Fruit fly (Drosophila melanogaster) whole organism, prepupa: ENCODE data around the gene flw.
A peak's percentile ranks its signal among the peaks of the same experiment; 100 is the strongest.

Experiments
- CG10669 ChIP-seq: fragments of 200-800 bp; sonication (Bioruptor generic); optimal IDR thresholded peaks from 3 replicates; lab custom pipeline; 2018; ENCODE audit warnings: missing biosample characterization, mild to moderate bottlenecking, missing genetic modification characterization, moderate library complexity
- CG11294 ChIP-seq: fragments of 200-800 bp; sonication (Bioruptor generic); IDR thresholded peaks from 2 replicates; pipeline ENCODE4 v1.3.6; 2022; ENCODE audit warnings: missing biosample characterization, missing genetic modification characterization
- CG11762 ChIP-seq: fragments of 200-800 bp; sonication (Bioruptor generic); optimal IDR thresholded peaks from 3 replicates; lab custom pipeline; 2016; ENCODE audit warnings: missing biosample characterization, missing genetic modification characterization; ENCODE audit not compliant: insufficient read depth
- CG15336 ChIP-seq: fragments of 200-800 bp; sonication (Bioruptor generic); IDR thresholded peaks from 2 replicates; pipeline ENCODE4 v1.3.6; 2022; ENCODE audit warnings: missing biosample characterization, missing genetic modification characterization
- CG1621 ChIP-seq: fragments of 200-800 bp; sonication (Bioruptor generic); optimal IDR thresholded peaks from 3 replicates; lab custom pipeline; 2018; ENCODE audit warnings: missing biosample characterization, mild to moderate bottlenecking, missing genetic modification characterization
- CG16779 ChIP-seq: fragments of 200-800 bp; sonication (Bioruptor generic); optimal IDR thresholded peaks from 3 replicates; lab custom pipeline; 2017; ENCODE audit warnings: missing biosample characterization, mild to moderate bottlenecking, missing genetic modification characterization
- CG31627 ChIP-seq: fragments of 200-800 bp; sonication (Bioruptor generic); optimal IDR thresholded peaks from 3 replicates; lab custom pipeline; 2016; ENCODE audit warnings: missing biosample characterization, missing genetic modification characterization
- CG32006 ChIP-seq: fragments of 200-800 bp; sonication (Bioruptor generic); optimal IDR thresholded peaks from 3 replicates; lab custom pipeline; 2017; ENCODE audit warnings: missing biosample characterization, mild to moderate bottlenecking, missing genetic modification characterization
- CG3919 ChIP-seq: fragments of 200-800 bp; sonication (Bioruptor generic); optimal IDR thresholded peaks from 3 replicates; lab custom pipeline; 2016; ENCODE audit warnings: missing biosample characterization, missing genetic modification characterization
- CG6163 ChIP-seq: fragments of 200-800 bp; sonication (Bioruptor generic); IDR thresholded peaks from 3 replicates; pipeline ENCODE4 v1.3.6; 2022; ENCODE audit warnings: missing biosample characterization, missing genetic modification characterization
- CG6276 ChIP-seq: fragments of 200-800 bp; sonication (Bioruptor generic); optimal IDR thresholded peaks from 2 replicates; lab custom pipeline; 2017; ENCODE audit warnings: missing biosample characterization, mild to moderate bottlenecking, missing genetic modification characterization
- CG6792 ChIP-seq: fragments of 200-800 bp; sonication (Bioruptor generic); optimal IDR thresholded peaks from 3 replicates; lab custom pipeline; 2016; ENCODE audit warnings: missing biosample characterization, missing genetic modification characterization
- CG6854 ChIP-seq: fragments of 200-800 bp; sonication (Bioruptor generic); optimal IDR thresholded peaks from 2 replicates; lab custom pipeline; 2017; ENCODE audit warnings: missing biosample characterization, mild to moderate bottlenecking, missing genetic modification characterization
- CG7368 ChIP-seq: fragments of 200-800 bp; sonication (Bioruptor generic); optimal IDR thresholded peaks from 3 replicates; lab custom pipeline; 2016; ENCODE audit warnings: missing biosample characterization, missing genetic modification characterization
- CG8632 ChIP-seq: fragments of 200-800 bp; sonication (Bioruptor generic); optimal IDR thresholded peaks from 3 replicates; lab custom pipeline; 2016; ENCODE audit warnings: missing biosample characterization, missing genetic modification characterization
- CG9139 ChIP-seq: fragments of 200-800 bp; sonication (Bioruptor generic); optimal IDR thresholded peaks from 3 replicates; lab custom pipeline; 2017; ENCODE audit warnings: missing biosample characterization, mild to moderate bottlenecking, missing genetic modification characterization
- Eip75B ChIP-seq: fragments of 200-800 bp; sonication (Bioruptor generic); optimal IDR thresholded peaks from 3 replicates; lab custom pipeline; 2016; ENCODE audit warnings: missing biosample characterization, missing genetic modification characterization
- Eip78C ChIP-seq: fragments of 200-800 bp; sonication (Bioruptor generic); peaks from one replicate; lab custom pipeline; 2016; ENCODE audit warnings: missing biosample characterization, missing genetic modification characterization
- Ets21C ChIP-seq: fragments of 200-800 bp; sonication (Bioruptor generic); optimal IDR thresholded peaks from 3 replicates; lab custom pipeline; 2016; ENCODE audit warnings: missing biosample characterization, missing genetic modification characterization
- Gug ChIP-seq: fragments of 200-800 bp; sonication (Bioruptor generic); IDR thresholded peaks from 2 replicates; pipeline ENCODE4 v1.3.6; 2022; ENCODE audit warnings: missing biosample characterization, missing genetic modification characterization
- Hr38 ChIP-seq: sonication (Bioruptor generic); optimal IDR thresholded peaks from 2 replicates; lab custom pipeline; 2016; ENCODE audit warnings: missing biosample characterization, missing genetic modification characterization
- Hr39 ChIP-seq: fragments of 200-800 bp; sonication (Bioruptor generic); optimal IDR thresholded peaks from 2 replicates; lab custom pipeline; 2016; ENCODE audit warnings: missing biosample characterization, missing genetic modification characterization
- Hr4 ChIP-seq: fragments of 200-800 bp; sonication (Bioruptor generic); optimal IDR thresholded peaks from 3 replicates; lab custom pipeline; 2016; ENCODE audit warnings: missing biosample characterization, missing genetic modification characterization
- Lpt ChIP-seq: fragments of 200-800 bp; sonication (Bioruptor generic); optimal IDR thresholded peaks from 3 replicates; lab custom pipeline; 2016; ENCODE audit warnings: missing biosample characterization, missing genetic modification characterization
- OdsH ChIP-seq: fragments of 200-800 bp; sonication (Bioruptor generic); optimal IDR thresholded peaks from 3 replicates; lab custom pipeline; 2016; ENCODE audit warnings: missing biosample characterization, missing genetic modification characterization
- Smox ChIP-seq: fragments of 200-800 bp; sonication (Bioruptor generic); optimal IDR thresholded peaks from 3 replicates; lab custom pipeline; 2016; ENCODE audit warnings: missing biosample characterization, missing genetic modification characterization
- Sox14 ChIP-seq: fragments of 200-800 bp; sonication (Bioruptor generic); optimal IDR thresholded peaks from 3 replicates; lab custom pipeline; 2016; ENCODE audit warnings: missing biosample characterization, missing genetic modification characterization
- Sox15 ChIP-seq: fragments of 200-800 bp; sonication (Bioruptor generic); optimal IDR thresholded peaks from 3 replicates; lab custom pipeline; 2016; ENCODE audit warnings: missing biosample characterization, missing genetic modification characterization
- achi ChIP-seq: fragments of 200-800 bp; sonication (Bioruptor generic); optimal IDR thresholded peaks from 3 replicates; lab custom pipeline; 2016; ENCODE audit warnings: missing biosample characterization, missing genetic modification characterization
- acj6 ChIP-seq: fragments of 200-800 bp; sonication (Bioruptor generic); optimal IDR thresholded peaks from 3 replicates; lab custom pipeline; 2016; ENCODE audit warnings: missing biosample characterization, missing genetic modification characterization
- cyc ChIP-seq: fragments of 200-800 bp; sonication (Bioruptor generic); optimal IDR thresholded peaks from 3 replicates; lab custom pipeline; 2016; ENCODE audit warnings: missing biosample characterization, missing genetic modification characterization
- dac ChIP-seq: fragments of 200-800 bp; sonication (Bioruptor generic); optimal IDR thresholded peaks from 2 replicates; lab custom pipeline; 2017; ENCODE audit warnings: missing biosample characterization, mild to moderate bottlenecking, missing genetic modification characterization
- dsx ChIP-seq: fragments of 200-800 bp; optimal IDR thresholded peaks from 3 replicates; lab custom pipeline; 2019; ENCODE audit warnings: missing biosample characterization, mild to moderate bottlenecking, missing genetic modification characterization, moderate library complexity; ENCODE audit not compliant: poor library complexity, severe bottlenecking
- eg ChIP-seq: fragments of 200-800 bp; sonication (Bioruptor generic); IDR thresholded peaks from 3 replicates; pipeline ENCODE4 v1.3.6; 2022; ENCODE audit warnings: missing biosample characterization, missing genetic modification characterization
- fd85E ChIP-seq: fragments of 200-800 bp; sonication (Bioruptor generic); optimal IDR thresholded peaks from 3 replicates; lab custom pipeline; 2016; ENCODE audit warnings: missing biosample characterization, missing genetic modification characterization
- fkh ChIP-seq: fragments of 200-800 bp; sonication (Bioruptor generic); optimal IDR thresholded peaks from 3 replicates; lab custom pipeline; 2017; ENCODE audit warnings: missing biosample characterization, mild to moderate bottlenecking, missing genetic modification characterization, moderate library complexity
- lz ChIP-seq: fragments of 200-800 bp; sonication (Bioruptor generic); optimal IDR thresholded peaks from 3 replicates; lab custom pipeline; 2016; ENCODE audit warnings: missing biosample characterization, missing genetic modification characterization
- net ChIP-seq: fragments of 200-800 bp; sonication (Bioruptor generic); optimal IDR thresholded peaks from 3 replicates; lab custom pipeline; 2016; ENCODE audit warnings: missing biosample characterization, missing genetic modification characterization
- pdm3 ChIP-seq: fragments of 200-800 bp; sonication (Bioruptor generic); optimal IDR thresholded peaks from 3 replicates; lab custom pipeline; 2016; ENCODE audit warnings: missing biosample characterization, missing genetic modification characterization
- salr ChIP-seq, 2 experiments: fragments of 200-800 bp; sonication (Bioruptor generic); optimal IDR thresholded peaks; 3 replicates each; lab custom pipeline; 2016 to 2018; ENCODE audit warnings: missing biosample characterization in 2 of 2, missing genetic modification characterization in 2 of 2, mild to moderate bottlenecking in 1 of 2
- spab ChIP-seq: fragments of 200-800 bp; sonication (Bioruptor generic); optimal IDR thresholded peaks from 2 replicates; lab custom pipeline; 2017; ENCODE audit warnings: missing biosample characterization, mild to moderate bottlenecking, missing genetic modification characterization, missing genetic modification reagents
- ss ChIP-seq, 2 experiments: fragments of 200-800 bp; sonication (Bioruptor generic); optimal IDR thresholded peaks; 2 replicates in 1 of 2; 3 replicates in 1 of 2; lab custom pipeline; 2017 to 2018; ENCODE audit warnings: mild to moderate bottlenecking in 2 of 2, missing biosample characterization in 2 of 2, missing genetic modification characterization in 2 of 2, moderate library complexity in 1 of 2
- svp ChIP-seq: fragments of 200-800 bp; sonication (Bioruptor generic); peaks from one replicate; lab custom pipeline; 2016; ENCODE audit warnings: missing biosample characterization, missing genetic modification characterization
- topi ChIP-seq: fragments of 200-800 bp; sonication (Bioruptor generic); optimal IDR thresholded peaks from 3 replicates; lab custom pipeline; 2016; ENCODE audit warnings: missing biosample characterization, missing genetic modification characterization
- vri ChIP-seq: fragments of 200-800 bp; sonication (Bioruptor generic); optimal IDR thresholded peaks from 3 replicates; lab custom pipeline; 2016; ENCODE audit warnings: missing biosample characterization, mild to moderate bottlenecking, missing genetic modification characterization

The flw gene

DNA sequence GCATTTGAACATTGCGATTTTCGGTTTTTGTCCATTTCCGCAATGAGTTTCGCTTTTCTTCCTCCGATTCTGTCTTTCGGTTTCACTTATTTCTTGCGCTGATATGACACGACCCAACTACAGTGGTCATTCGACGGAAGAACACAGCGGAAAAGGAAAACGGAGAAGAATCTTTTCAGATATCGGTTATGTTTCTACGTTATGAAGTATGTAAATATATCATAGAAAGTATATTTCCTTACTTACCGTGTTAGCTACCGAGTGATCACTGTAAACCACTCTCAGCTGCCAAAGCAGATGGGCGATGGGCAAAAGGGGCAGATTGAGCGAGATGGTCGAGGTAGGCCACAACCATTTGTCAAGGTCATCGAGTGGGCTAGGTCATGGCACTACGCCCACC lies 1.9 kb downstream of the flw start (continued):
- no peak for TF ChIP-seq spab (GFP tag; lab: Kevin White, UChicago)
- TF ChIP-seq Eip75B: peak; percentile 52
- peak; percentile 44 for TF ChIP-seq CG6792 (GFP tag; lab: Kevin White, UChicago)
- no peak for TF ChIP-seq Gug (GFP tag; lab: Robert Waterston, UW)
- TF ChIP-seq Smox (GFP tag; lab: Kevin White, UChicago): peak; percentile 48
- peak; percentile 41 for TF ChIP-seq achi (GFP tag; lab: Kevin White, UChicago)
- TF ChIP-seq CG6163: peak; percentile 68; the same call in 2 of the 3 replicates
- peak; percentile 71 for TF ChIP-seq cyc (GFP tag; lab: Kevin White, UChicago)
- no peak for TF ChIP-seq dac (GFP tag; lab: Kevin White, UChicago)
- TF ChIP-seq Sox15: peak; percentile 20
- TF ChIP-seq CG11294 (GFP tag; lab: Robert Waterston, UW): 0 out of 2 replicates have a peak, but pooled peaks have one; percentile 16
- peak; percentile 49 for TF ChIP-seq OdsH (GFP tag; lab: Kevin White, UChicago)
- TF ChIP-seq CG9139 (GFP tag; lab: Kevin White, UChicago): no peak
- TF ChIP-seq CG10669: peak; percentile 28
- TF ChIP-seq Hr39 (GFP tag; lab: Kevin White, UChicago): peak; percentile 78
- peak; percentile 25 for TF ChIP-seq net (GFP tag; lab: Kevin White, UChicago)
- TF ChIP-seq Lpt (GFP tag; lab: Kevin White, UChicago): no peak
- peak; percentile 53 for TF ChIP-seq acj6 (GFP tag; lab: Kevin White, UChicago)
- TF ChIP-seq CG3919 (GFP tag; lab: Kevin White, UChicago): peak; percentile 58
- TF ChIP-seq CG6276: no peak
- TF ChIP-seq CG11762 (GFP tag; lab: Kevin White, UChicago): no peak
- TF ChIP-seq CG32006 (GFP tag; lab: Kevin White, UChicago): peak; percentile 50
- TF ChIP-seq CG1621: no peak
- TF ChIP-seq Hr4: peak; percentile 42
- TF ChIP-seq lz: peak; percentile 48
- TF ChIP-seq Sox14 (GFP tag; lab: Kevin White, UChicago): peak; percentile 41

DNA sequence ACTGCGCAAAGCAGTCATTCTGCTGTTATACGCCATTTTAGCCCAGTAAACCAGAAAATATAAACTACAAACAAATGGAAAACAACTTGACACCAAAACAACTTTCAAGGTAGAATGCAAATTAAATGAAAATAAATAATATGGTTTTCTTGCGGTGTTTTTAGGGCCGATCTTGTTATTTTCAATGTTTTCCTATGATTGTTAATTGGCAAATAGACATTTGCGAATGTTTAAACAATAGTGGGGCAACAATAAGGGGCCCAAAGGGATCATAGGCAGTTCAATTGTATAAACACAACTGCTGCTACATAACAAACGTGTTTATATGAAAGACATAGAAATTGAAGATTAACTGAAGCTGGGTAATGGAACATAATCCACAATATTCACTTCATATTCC lies 11.1 kb downstream of the flw start:
- TF ChIP-seq salr (GFP tag; optimal IDR thresholded peaks at IDR 0.05; lab: Kevin White, UChicago) (no peak), ss (GFP tag; optimal IDR thresholded peaks at IDR 0.05; lab: Kevin White, UChicago) (no peak), Sox14 (GFP tag; lab: Kevin White, UChicago) (no peak), fkh (peak; percentile 19)

DNA sequence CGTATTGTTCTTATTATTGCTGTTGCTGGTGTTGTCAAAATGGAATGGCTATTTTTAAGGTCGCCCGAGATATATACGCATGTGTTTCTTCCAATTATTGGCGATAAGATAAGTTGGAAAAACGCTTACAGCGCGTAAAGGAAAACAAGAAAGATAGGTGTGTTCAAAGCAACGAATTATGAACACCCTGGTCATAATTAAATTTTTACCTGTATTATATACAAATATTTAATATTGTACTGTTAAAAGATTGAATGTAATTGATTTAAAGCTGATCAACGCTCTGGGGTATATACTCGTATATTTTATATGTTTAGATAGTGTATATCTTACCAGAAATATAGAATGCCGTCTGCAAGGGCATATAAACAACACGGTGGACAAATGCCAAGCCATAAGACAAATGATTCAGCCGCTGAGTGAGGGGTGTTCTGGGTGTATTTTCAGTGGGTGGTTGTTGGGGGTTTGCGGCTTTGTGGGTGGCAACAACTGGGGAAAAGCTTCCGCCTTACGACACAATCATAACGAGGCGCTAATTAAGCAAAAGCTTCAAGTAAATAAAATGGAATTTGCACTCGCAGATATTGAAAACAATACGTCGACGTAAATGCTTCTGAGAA lies 11.9 kb downstream of the flw start:
- TF ChIP-seq CG7368 (GFP tag; lab: Kevin White, UChicago) (no peak), pdm3 (GFP tag; lab: Kevin White, UChicago) (no peak), CG1621 (no peak), CG31627 (peak; percentile 12), topi (GFP tag; lab: Kevin White, UChicago) (peak; percentile 35), eg (peak; percentile 44; the same call in 1 of the 3 replicates), CG32006 (GFP tag; lab: Kevin White, UChicago) (peak; percentile 13), achi (GFP tag; lab: Kevin White, UChicago) (no peak), CG6163 (0 out of 3 replicates have a peak, but pooled peaks have one; percentile 28), ss (GFP tag; optimal IDR thresholded peaks at IDR 0.05; lab: Kevin White, UChicago) (no peak), CG6276 (no peak), Hr38 (GFP tag; lab: Kevin White, UChicago) (no peak), Hr39 (GFP tag; lab: Kevin White, UChicago) (peak; percentile 2), Sox14 (GFP tag; lab: Kevin White, UChicago) (no peak), CG10669 (no peak), cyc (GFP tag; lab: Kevin White, UChicago) (peak; percentile 27), CG9139 (GFP tag; lab: Kevin White, UChicago) (no peak), fd85E (GFP tag; lab: Kevin White, UChicago) (no peak), Sox15 (no peak), Ets21C (no peak), CG16779 (tag; lab: Kevin White, UChicago) (no peak), CG6792 (GFP tag; lab: Kevin White, UChicago) (peak; percentile 23), acj6 (GFP tag; lab: Kevin White, UChicago) (peak; percentile 22), CG15336 (0 out of 2 replicates have a peak, but pooled peaks have one; percentile 18), dsx (no peak), dac (GFP tag; lab: Kevin White, UChicago) (no peak), svp (GFP tag; lab: Kevin White, UChicago) (peak; percentile 84), salr (GFP tag; optimal IDR thresholded peaks at IDR 0.05; lab: Kevin White, UChicago) (no peak), vri (GFP tag; lab: Kevin White, UChicago) (no peak), Eip78C (GFP tag; lab: Kevin White, UChicago) (peak; percentile 71), fkh (peak; percentile 5), CG6854 (GFP tag; lab: Kevin White, UChicago) (no peak), CG8632 (GFP tag; lab: Kevin White, UChicago) (no peak)
